Worm (Caenorhabditis elegans): ENCODE data around the gene atln-1.
A peak's percentile ranks its signal among the peaks of the same experiment; 100 is the strongest.
"Not testable (repeated sequence)": the region's sequence is repeated elsewhere in the genome, so short reads cannot be mapped to it uniquely, and the experiment has no call there.

atln-1 gene

ce11 chrIV:2773382-2773979 is 15.0 kb upstream of the atln-1 start:
- no peak for TF ChIP-seq bed-3 (GFP tag; optimal IDR thresholded peaks at IDR 0.05)

ce11 chrIV:2774500-2774899 is 14.0 kb upstream of the atln-1 start:
- TF ChIP-seq lsy-2 (tag; optimal IDR thresholded peaks at IDR 0.05) (no peak), ceh-39 (tag; optimal IDR thresholded peaks at IDR 0.05) (no peak), ztf-11 (tag; optimal IDR thresholded peaks at IDR 0.05) (no peak), unc-62 (GFP tag; optimal IDR thresholded peaks at IDR 0.05) (no peak), mep-1 (tag; optimal IDR thresholded peaks at IDR 0.05) (no peak), elt-1 (tag; optimal IDR thresholded peaks at IDR 0.05; ENCODE audit: borderline replicate concordance, insufficient read depth) (no peak), unc-120 (tag; optimal IDR thresholded peaks at IDR 0.05; ENCODE audit: poor library complexity, severe bottlenecking) (no peak), sptf-1 (tag; optimal IDR thresholded peaks at IDR 0.05) (no peak), mab-5 (tag; optimal IDR thresholded peaks at IDR 0.05) (no peak), nhr-237 (tag; optimal IDR thresholded peaks at IDR 0.05) (peak; percentile 69), sem-2 (GFP tag; optimal IDR thresholded peaks at IDR 0.05) (no peak), ham-2 (GFP tag; optimal IDR thresholded peaks at IDR 0.05) (no peak), M03D4.4 (tag; optimal IDR thresholded peaks at IDR 0.05) (no peak), mls-2 (tag; optimal IDR thresholded peaks at IDR 0.05) (no peak), nhr-12 (tag; optimal IDR thresholded peaks at IDR 0.05) (no peak), hlh-1 (tag; optimal IDR thresholded peaks at IDR 0.05) (no peak), nhr-28 (tag; optimal IDR thresholded peaks at IDR 0.05) (no peak), pha-4 (tag; optimal IDR thresholded peaks at IDR 0.05) (peak; percentile 24)

DNA sequence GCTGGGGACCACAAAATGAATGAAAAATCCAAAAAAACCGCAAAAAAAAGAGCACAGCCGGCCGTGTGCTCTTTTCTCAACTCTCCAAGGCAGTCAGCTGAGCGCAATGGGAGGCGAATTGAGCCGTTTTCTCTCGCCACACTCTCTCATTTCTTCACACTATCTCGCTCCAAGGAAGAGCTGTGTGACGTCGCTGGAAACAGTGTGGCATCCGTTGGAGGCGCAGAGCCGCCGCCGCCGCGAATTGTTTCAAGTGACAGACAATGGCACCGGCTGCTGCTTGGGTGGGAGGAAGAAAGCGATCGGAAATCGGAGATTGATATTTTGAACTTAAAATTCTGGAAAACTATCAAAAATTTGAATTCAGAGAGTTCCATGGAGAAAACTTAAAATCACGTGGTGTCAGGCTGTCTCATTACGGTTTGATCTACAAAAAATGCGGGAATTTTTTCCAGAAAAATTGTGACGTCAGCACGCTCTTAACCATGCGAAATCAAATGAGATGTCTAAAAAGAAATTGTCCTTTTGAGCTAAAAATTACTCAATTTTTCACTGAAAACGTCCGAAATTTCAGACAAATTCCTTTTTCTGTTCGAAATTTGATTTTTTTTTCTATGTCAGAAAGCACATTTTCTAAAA is 12.4 kb upstream of the atln-1 start:
- peak; percentile 11 for TF ChIP-seq sptf-1 (tag; optimal IDR thresholded peaks at IDR 0.05)
- peak; percentile 51 for TF ChIP-seq unc-120 (tag; optimal IDR thresholded peaks at IDR 0.05; ENCODE audit: poor library complexity, severe bottlenecking)
- no peak for TF ChIP-seq ceh-83 (GFP tag; optimal IDR thresholded peaks at IDR 0.05)
- TF ChIP-seq hlh-1 (tag; optimal IDR thresholded peaks at IDR 0.05): peak; percentile 42
- no peak for TF ChIP-seq flh-1 (GFP tag; optimal IDR thresholded peaks at IDR 0.05)

DNA sequence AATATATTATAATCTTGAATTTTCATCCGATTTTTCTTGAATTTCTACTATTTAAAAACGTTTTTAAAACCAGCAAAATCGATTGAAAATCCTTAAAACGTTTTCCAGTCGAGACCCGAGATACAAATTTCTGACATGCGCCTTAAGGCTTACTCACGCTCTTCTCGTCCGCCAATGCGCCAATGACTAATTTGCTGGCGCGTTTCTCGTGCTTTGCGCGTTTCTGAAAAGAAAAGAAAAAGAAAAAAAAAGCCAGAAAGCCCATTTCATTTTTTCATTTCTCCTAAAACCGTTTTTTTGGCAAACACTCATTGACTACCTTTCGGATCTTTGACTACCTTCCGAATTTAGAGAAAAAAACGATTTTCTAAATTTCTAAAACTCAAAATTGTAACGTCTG is 11.8 kb upstream of the atln-1 start:
- TF ChIP-seq mep-1 (tag; optimal IDR thresholded peaks at IDR 0.05) (no peak), ceh-39 (tag; optimal IDR thresholded peaks at IDR 0.05) (no peak), pha-4 (tag; optimal IDR thresholded peaks at IDR 0.05) (no peak), mls-2 (tag; optimal IDR thresholded peaks at IDR 0.05) (no peak), nhr-2 (tag; optimal IDR thresholded peaks at IDR 0.05) (no peak), ceh-43 (GFP tag; optimal IDR thresholded peaks at IDR 0.05) (no peak), sem-2 (GFP tag; optimal IDR thresholded peaks at IDR 0.05) (no peak), lsy-2 (tag; optimal IDR thresholded peaks at IDR 0.05) (no peak), lin-32 (GFP tag; optimal IDR thresholded peaks at IDR 0.05) (no peak), elt-3 (tag; optimal IDR thresholded peaks at IDR 0.05) (no peak), drap-1 (GFP tag; optimal IDR thresholded peaks at IDR 0.05) (no peak), unc-62 (GFP tag; optimal IDR thresholded peaks at IDR 0.05) (no peak), ceh-83 (GFP tag; optimal IDR thresholded peaks at IDR 0.05) (no peak), cnd-1 (tag; optimal IDR thresholded peaks at IDR 0.05) (no peak)

ce11 chrIV:2777841-2778240 is 10.6 kb upstream of the atln-1 start, which contains the start of gene Y54G2A.72:
Y54G2A.72 (plus strand) TSS chrIV:2778141.
- not testable (repeated sequence) for TF ChIP-seq lin-13 (tag; optimal IDR thresholded peaks at IDR 0.05); sem-2 (GFP tag; optimal IDR thresholded peaks at IDR 0.05); elt-3 (tag; optimal IDR thresholded peaks at IDR 0.05)
